Worm (Caenorhabditis elegans): ENCODE measurements around the gene trk-1.

trk-1 gene

DNA sequence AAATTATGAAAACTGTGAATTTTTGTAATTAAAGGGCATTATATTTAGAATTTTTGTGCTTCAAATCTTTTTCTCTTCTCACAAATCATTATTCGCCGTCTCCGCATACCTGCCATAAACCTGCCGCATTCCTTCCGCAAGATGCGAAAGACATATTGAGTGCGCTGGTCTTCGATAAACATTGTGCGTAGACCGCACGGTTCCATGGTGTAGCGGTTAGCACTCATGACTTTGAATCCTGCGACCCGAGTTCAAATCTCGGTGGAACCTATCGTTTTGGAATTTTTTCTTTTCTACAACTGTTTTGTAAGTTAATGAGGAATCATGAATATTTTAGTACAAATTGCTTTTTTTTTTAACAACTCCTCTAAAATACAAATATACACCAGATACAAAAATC is 25.3 kb downstream of the trk-1 start (continued):
- TF ChIP-seq bed-1 (GFP tag; IDR thresholded peaks at IDR 0.05) (no peak), nhr-27 (tag; optimal IDR thresholded peaks at IDR 0.05) (no peak), lin-35 (GFP tag; optimal IDR thresholded peaks at IDR 0.05) (no peak), cebp-1 (GFP tag; IDR thresholded peaks at IDR 0.05) (0 out of 2 replicates have a peak, but pooled peaks have one; percentile 27), cebp-1 (tag; optimal IDR thresholded peaks at IDR 0.05) (no peak), ztf-6 (GFP tag; IDR thresholded peaks at IDR 0.05) (no peak), mxl-1 (tag; optimal IDR thresholded peaks at IDR 0.05) (no peak), ceh-91 (GFP tag; IDR thresholded peaks at IDR 0.05) (no peak), F57A8.1 (GFP tag; optimal IDR thresholded peaks at IDR 0.05) (no peak), egrh-3 (GFP tag; IDR thresholded peaks at IDR 0.05) (no peak), aptf-3 (GFP tag; IDR thresholded peaks at IDR 0.05) (no peak), mel-28 (tag; optimal IDR thresholded peaks at IDR 0.05; ENCODE audit: borderline replicate concordance) (no peak), F23B12.7 (tag; optimal IDR thresholded peaks at IDR 0.05; ENCODE audit: insufficient read depth) (peak; percentile 4), pha-4 (tag; optimal IDR thresholded peaks at IDR 0.05) (no peak), B0336.3 (GFP tag; IDR thresholded peaks at IDR 0.05) (no peak), lin-40 (tag; optimal IDR thresholded peaks at IDR 0.05) (no peak), hmg-20 (GFP tag; IDR thresholded peaks at IDR 0.05) (0 out of 2 replicates have a peak, but pooled peaks have one; percentile 26), nhr-80 (tag; optimal IDR thresholded peaks at IDR 0.05) (no peak), K11D2.4 (GFP tag; IDR thresholded peaks at IDR 0.05) (no peak), nhr-179 (tag; optimal IDR thresholded peaks at IDR 0.05) (no peak), let-607 (tag; optimal IDR thresholded peaks at IDR 0.05) (no peak), ztf-22 (GFP tag; optimal IDR thresholded peaks at IDR 0.05) (no peak), ZK185.1 (tag; optimal IDR thresholded peaks at IDR 0.05; ENCODE audit: poor library complexity, severe bottlenecking) (peak; percentile 3), Y95B8A.8 (GFP tag; IDR thresholded peaks at IDR 0.05) (no peak), rpc-1 (optimal IDR thresholded peaks at IDR 0.05) (peak; percentile 68), rpc-1 (tag; optimal IDR thresholded peaks at IDR 0.05) (peak; percentile 90), nfyb-1 (GFP tag; IDR thresholded peaks at IDR 0.05) (no peak), ccch-3 (GFP tag; optimal IDR thresholded peaks at IDR 0.05) (no peak), egl-18 (GFP tag; IDR thresholded peaks at IDR 0.05) (no peak), rec-8 (tag; optimal IDR thresholded peaks at IDR 0.05) (no peak), die-1 (tag; optimal IDR thresholded peaks at IDR 0.05) (peak; percentile 60), zfh-2 (GFP tag; conservative IDR thresholded peaks at IDR 0.05) (no peak), tbx-9 (tag; optimal IDR thresholded peaks at IDR 0.05; ENCODE audit: borderline replicate concordance) (no peak), rcor-1 (GFP tag; IDR thresholded peaks at IDR 0.05) (no peak), lir-1 (GFP tag; conservative IDR thresholded peaks at IDR 0.05) (no peak), lin-54 (GFP tag; optimal IDR thresholded peaks at IDR 0.05) (no peak), tbp1 (GFP tag; optimal IDR thresholded peaks at IDR 0.05) (peak; percentile 91), hmg-1.2 (GFP tag; IDR thresholded peaks at IDR 0.05) (peak; percentile 58; the same call in 1 of the 2 replicates), Y53G8AR.9 (GFP tag; conservative IDR thresholded peaks at IDR 0.05) (no peak), hrde-1 (tag; optimal IDR thresholded peaks at IDR 0.05; ENCODE audit: borderline replicate concordance) (no peak), snpc-4 (GFP tag; optimal IDR thresholded peaks at IDR 0.05) (peak; percentile 44), snpc-4 (tag; optimal IDR thresholded peaks at IDR 0.05) (no peak), attf-5 (GFP tag; optimal IDR thresholded peaks at IDR 0.05) (no peak), cebp-2 (GFP tag; IDR thresholded peaks at IDR 0.05) (no peak), lin-26 (GFP tag; IDR thresholded peaks at IDR 0.05) (peak; percentile 90), athp-1 (tag; optimal IDR thresholded peaks at IDR 0.05) (no peak), hsf-1 (GFP tag; IDR thresholded peaks at IDR 0.05) (no peak), lsy-27 (tag; optimal IDR thresholded peaks at IDR 0.05; ENCODE audit: borderline replicate concordance, insufficient read depth) (no peak), B0035.1 (tag; optimal IDR thresholded peaks at IDR 0.05) (no peak)

Measured in whole organism, young adult.